Worm (Caenorhabditis elegans): ENCODE data around the gene EGAP1.1.

Gene EGAP1.1

ce11 chrIII:5931433-5931994, 5.5 kb downstream of the EGAP1.1 start, which contains the start of gene EGAP1.5:
TSS of gene EGAP1.5 (plus strand) at chrIII:5931721.
- no peak for TF ChIP-seq rcor-1 (GFP tag; IDR thresholded peaks at IDR 0.05)
- TF ChIP-seq egl-44 (GFP tag; IDR thresholded peaks at IDR 0.05): no peak
- no peak for TF ChIP-seq madf-3 (GFP tag; IDR thresholded peaks at IDR 0.05)
- no peak for TF ChIP-seq C06A6.2 (GFP tag; conservative IDR thresholded peaks at IDR 0.05)
- TF ChIP-seq F22D6.2 (tag; optimal IDR thresholded peaks at IDR 0.05): no peak

ce11 chrIII:5930659-5931058, 6.4 kb downstream of the EGAP1.1 start:
- TF ChIP-seq zfh-2 (GFP tag; conservative IDR thresholded peaks at IDR 0.05) (no peak), xnd-1 (tag; optimal IDR thresholded peaks at IDR 0.05) (no peak), unc-62 (GFP tag; optimal IDR thresholded peaks at IDR 0.05) (no peak), snpc-1.1 (tag; optimal IDR thresholded peaks at IDR 0.05; ENCODE audit: insufficient read depth) (no peak), madf-8 (GFP tag; conservative IDR thresholded peaks at IDR 0.05) (no peak), ztf-3 (GFP tag; optimal IDR thresholded peaks at IDR 0.05) (no peak), dpff-1 (tag; optimal IDR thresholded peaks at IDR 0.05) (no peak), lir-1 (GFP tag; conservative IDR thresholded peaks at IDR 0.05) (no peak), mxl-1 (tag; optimal IDR thresholded peaks at IDR 0.05) (no peak), lsy-27 (tag; optimal IDR thresholded peaks at IDR 0.05; ENCODE audit: borderline replicate concordance, insufficient read depth) (no peak), him-1 (tag; optimal IDR thresholded peaks at IDR 0.05) (no peak)

ce11 chrIII:5925724-5926123, 11.3 kb downstream of the EGAP1.1 start, which contains the start of the genes dnc-2 and bcl-7:
TSS of gene dnc-2 (minus strand) at chrIII:5925756.
TSS of gene bcl-7 (plus strand) at chrIII:5926086.
- no peak for TF ChIP-seq tbx-9 (tag; optimal IDR thresholded peaks at IDR 0.05; ENCODE audit: borderline replicate concordance)
- TF ChIP-seq C06A6.2 (GFP tag; conservative IDR thresholded peaks at IDR 0.05): no peak
- 0 out of 2 replicates have a peak, but pooled peaks have one; percentile 13 for TF ChIP-seq madf-8 (GFP tag; conservative IDR thresholded peaks at IDR 0.05)
- TF ChIP-seq F23B12.7 (tag; optimal IDR thresholded peaks at IDR 0.05; ENCODE audit: insufficient read depth): no peak
- TF ChIP-seq ceh-40 (GFP tag; IDR thresholded peaks at IDR 0.05): no peak
- TF ChIP-seq madf-6 (GFP tag; IDR thresholded peaks at IDR 0.05): peak; percentile 60; the same call in 1 of the 2 replicates
- TF ChIP-seq lin-40 (tag; optimal IDR thresholded peaks at IDR 0.05): no peak
- TF ChIP-seq Y95B8A.8 (GFP tag; IDR thresholded peaks at IDR 0.05): no peak
- TF ChIP-seq mcd-1 (GFP tag; IDR thresholded peaks at IDR 0.05): peak; percentile 82
- no peak for TF ChIP-seq bed-1 (GFP tag; IDR thresholded peaks at IDR 0.05)
- no peak for TF ChIP-seq aptf-3 (GFP tag; IDR thresholded peaks at IDR 0.05)
- TF ChIP-seq Y56A3A.18 (GFP tag; IDR thresholded peaks at IDR 0.05): no peak
- no peak for TF ChIP-seq somi-1 (GFP tag; optimal IDR thresholded peaks at IDR 0.05)
- no peak for TF ChIP-seq cebp-2 (GFP tag; IDR thresholded peaks at IDR 0.05)
- TF ChIP-seq C17E4.6 (GFP tag; IDR thresholded peaks at IDR 0.05): no peak
- no peak for TF ChIP-seq lir-1 (GFP tag; conservative IDR thresholded peaks at IDR 0.05)
- TF ChIP-seq K12H6.12 (tag; optimal IDR thresholded peaks at IDR 0.05): no peak
- TF ChIP-seq pbrm-1 (GFP tag; IDR thresholded peaks at IDR 0.05): no peak
- TF ChIP-seq xnd-1 (tag; optimal IDR thresholded peaks at IDR 0.05): no peak
- TF ChIP-seq fkh-3 (tag; optimal IDR thresholded peaks at IDR 0.05): no peak
- no peak for TF ChIP-seq aptf-2 (GFP tag; conservative IDR thresholded peaks at IDR 0.05)
- TF ChIP-seq lin-54 (GFP tag; optimal IDR thresholded peaks at IDR 0.05): no peak
- no peak for TF ChIP-seq nhr-80 (tag; optimal IDR thresholded peaks at IDR 0.05)
- no peak for TF ChIP-seq atf-7 (tag; optimal IDR thresholded peaks at IDR 0.05)
- TF ChIP-seq cebp-1 (GFP tag; IDR thresholded peaks at IDR 0.05): peak; percentile 79
- TF ChIP-seq cebp-1 (tag; optimal IDR thresholded peaks at IDR 0.05): peak; percentile 96
- no peak for TF ChIP-seq snpc-1.3 (tag; optimal IDR thresholded peaks at IDR 0.05; ENCODE audit: insufficient read depth)
- peak; percentile 32; the same call in 1 of the 2 replicates for TF ChIP-seq F33H1.4 (GFP tag; IDR thresholded peaks at IDR 0.05)
- no peak for TF ChIP-seq B0336.3 (GFP tag; IDR thresholded peaks at IDR 0.05)
- TF ChIP-seq nfyb-1 (GFP tag; IDR thresholded peaks at IDR 0.05): no peak
- no peak for TF ChIP-seq unc-62 (GFP tag; optimal IDR thresholded peaks at IDR 0.05)
- no peak for TF ChIP-seq die-1 (tag; optimal IDR thresholded peaks at IDR 0.05)
- TF ChIP-seq F22D6.2 (tag; optimal IDR thresholded peaks at IDR 0.05): no peak
- peak; percentile 24 for TF ChIP-seq lsl-1 (GFP tag; optimal IDR thresholded peaks at IDR 0.05)
